Fruit fly (Drosophila melanogaster) whole organism, prepupa: ENCODE data around the gene CG17118.

Source experiments
- Blimp-1 ChIP-seq: fragments of 200-800 bp; sonication (Bioruptor generic); optimal IDR thresholded peaks from 3 replicates; lab custom pipeline; 2017; ENCODE audit warnings: missing biosample characterization, missing genetic modification characterization, mild to moderate bottlenecking, moderate library complexity, missing genetic modification reagents
- CG10669 ChIP-seq: fragments of 200-800 bp; sonication (Bioruptor generic); optimal IDR thresholded peaks from 3 replicates; lab custom pipeline; 2018; ENCODE audit warnings: missing biosample characterization, mild to moderate bottlenecking, missing genetic modification characterization, moderate library complexity
- CG11294 ChIP-seq: fragments of 200-800 bp; sonication (Bioruptor generic); IDR thresholded peaks from 2 replicates; pipeline ENCODE4 v1.3.6; 2022; ENCODE audit warnings: missing biosample characterization, missing genetic modification characterization
- CG11762 ChIP-seq: fragments of 200-800 bp; sonication (Bioruptor generic); optimal IDR thresholded peaks from 3 replicates; lab custom pipeline; 2016; ENCODE audit warnings: missing biosample characterization, missing genetic modification characterization; ENCODE audit not compliant: insufficient read depth
- CG15336 ChIP-seq: fragments of 200-800 bp; sonication (Bioruptor generic); IDR thresholded peaks from 2 replicates; pipeline ENCODE4 v1.3.6; 2022; ENCODE audit warnings: missing biosample characterization, missing genetic modification characterization
- CG16779 ChIP-seq: fragments of 200-800 bp; sonication (Bioruptor generic); optimal IDR thresholded peaks from 3 replicates; lab custom pipeline; 2017; ENCODE audit warnings: missing biosample characterization, mild to moderate bottlenecking, missing genetic modification characterization
- CG3032 ChIP-seq: fragments of 200-800 bp; optimal IDR thresholded peaks from 2 replicates; lab custom pipeline; 2019; ENCODE audit warnings: missing biosample characterization, mild to moderate bottlenecking, missing genetic modification characterization, moderate library complexity
- CG31627 ChIP-seq: fragments of 200-800 bp; sonication (Bioruptor generic); optimal IDR thresholded peaks from 3 replicates; lab custom pipeline; 2016; ENCODE audit warnings: missing biosample characterization, missing genetic modification characterization
- CG3919 ChIP-seq: fragments of 200-800 bp; sonication (Bioruptor generic); optimal IDR thresholded peaks from 3 replicates; lab custom pipeline; 2016; ENCODE audit warnings: missing biosample characterization, missing genetic modification characterization
- CG4318 ChIP-seq: fragments of 200-800 bp; sonication (Bioruptor generic); optimal IDR thresholded peaks from 3 replicates; lab custom pipeline; 2017; ENCODE audit warnings: missing biosample characterization, mild to moderate bottlenecking, missing genetic modification characterization
- CG6163 ChIP-seq: fragments of 200-800 bp; sonication (Bioruptor generic); IDR thresholded peaks from 3 replicates; pipeline ENCODE4 v1.3.6; 2022; ENCODE audit warnings: missing biosample characterization, missing genetic modification characterization
- CG6808 ChIP-seq: fragments of 200-800 bp; sonication (Bioruptor generic); optimal IDR thresholded peaks from 3 replicates; lab custom pipeline; 2017; ENCODE audit warnings: missing biosample characterization, missing genetic modification characterization, mild to moderate bottlenecking, moderate library complexity, missing genetic modification reagents
- CG7368 ChIP-seq: fragments of 200-800 bp; sonication (Bioruptor generic); optimal IDR thresholded peaks from 3 replicates; lab custom pipeline; 2016; ENCODE audit warnings: missing biosample characterization, missing genetic modification characterization
- CG8119 ChIP-seq: fragments of 200-800 bp; sonication (Bioruptor generic); IDR thresholded peaks from 3 replicates; pipeline ENCODE4 v1.3.6; 2022; ENCODE audit warnings: missing biosample characterization, missing genetic modification characterization
- CG8319 ChIP-seq: fragments of 200-800 bp; sonication (Bioruptor generic); optimal IDR thresholded peaks from 3 replicates; lab custom pipeline; 2016; ENCODE audit warnings: missing biosample characterization, missing genetic modification characterization
- Eip93F ChIP-seq: fragments of 200-800 bp; sonication (Bioruptor generic); optimal IDR thresholded peaks from 2 replicates; lab custom pipeline; 2016; ENCODE audit warnings: missing biosample characterization, mild to moderate bottlenecking, missing genetic modification characterization
- Ets21C ChIP-seq: fragments of 200-800 bp; sonication (Bioruptor generic); optimal IDR thresholded peaks from 3 replicates; lab custom pipeline; 2016; ENCODE audit warnings: missing biosample characterization, missing genetic modification characterization
- Ets96B ChIP-seq: fragments of 200-800 bp; optimal IDR thresholded peaks from 2 replicates; lab custom pipeline; 2019; ENCODE audit warnings: missing biosample characterization, mild to moderate bottlenecking, missing genetic modification characterization, moderate library complexity
- Gug ChIP-seq: fragments of 200-800 bp; sonication (Bioruptor generic); IDR thresholded peaks from 2 replicates; pipeline ENCODE4 v1.3.6; 2022; ENCODE audit warnings: missing biosample characterization, missing genetic modification characterization
- Hr38 ChIP-seq: sonication (Bioruptor generic); optimal IDR thresholded peaks from 2 replicates; lab custom pipeline; 2016; ENCODE audit warnings: missing biosample characterization, missing genetic modification characterization
- Hr39 ChIP-seq: fragments of 200-800 bp; sonication (Bioruptor generic); optimal IDR thresholded peaks from 2 replicates; lab custom pipeline; 2016; ENCODE audit warnings: missing biosample characterization, missing genetic modification characterization
- Hr4 ChIP-seq: fragments of 200-800 bp; sonication (Bioruptor generic); optimal IDR thresholded peaks from 3 replicates; lab custom pipeline; 2016; ENCODE audit warnings: missing biosample characterization, missing genetic modification characterization
- Lpt ChIP-seq: fragments of 200-800 bp; sonication (Bioruptor generic); optimal IDR thresholded peaks from 3 replicates; lab custom pipeline; 2016; ENCODE audit warnings: missing biosample characterization, missing genetic modification characterization
- Met ChIP-seq: fragments of 200-800 bp; sonication (Bioruptor generic); optimal IDR thresholded peaks from 3 replicates; lab custom pipeline; 2016; ENCODE audit warnings: missing biosample characterization, missing genetic modification characterization
- OdsH ChIP-seq: fragments of 200-800 bp; sonication (Bioruptor generic); optimal IDR thresholded peaks from 3 replicates; lab custom pipeline; 2016; ENCODE audit warnings: missing biosample characterization, missing genetic modification characterization
- Smox ChIP-seq: fragments of 200-800 bp; sonication (Bioruptor generic); optimal IDR thresholded peaks from 3 replicates; lab custom pipeline; 2016; ENCODE audit warnings: missing biosample characterization, missing genetic modification characterization
- Sox14 ChIP-seq: fragments of 200-800 bp; sonication (Bioruptor generic); optimal IDR thresholded peaks from 3 replicates; lab custom pipeline; 2016; ENCODE audit warnings: missing biosample characterization, missing genetic modification characterization
- achi ChIP-seq: fragments of 200-800 bp; sonication (Bioruptor generic); optimal IDR thresholded peaks from 3 replicates; lab custom pipeline; 2016; ENCODE audit warnings: missing biosample characterization, missing genetic modification characterization
- acj6 ChIP-seq: fragments of 200-800 bp; sonication (Bioruptor generic); optimal IDR thresholded peaks from 3 replicates; lab custom pipeline; 2016; ENCODE audit warnings: missing biosample characterization, missing genetic modification characterization
- cyc ChIP-seq: fragments of 200-800 bp; sonication (Bioruptor generic); optimal IDR thresholded peaks from 3 replicates; lab custom pipeline; 2016; ENCODE audit warnings: missing biosample characterization, missing genetic modification characterization
- dac ChIP-seq: fragments of 200-800 bp; sonication (Bioruptor generic); optimal IDR thresholded peaks from 2 replicates; lab custom pipeline; 2017; ENCODE audit warnings: missing biosample characterization, mild to moderate bottlenecking, missing genetic modification characterization
- dsx ChIP-seq: fragments of 200-800 bp; optimal IDR thresholded peaks from 3 replicates; lab custom pipeline; 2019; ENCODE audit warnings: missing biosample characterization, mild to moderate bottlenecking, missing genetic modification characterization, moderate library complexity; ENCODE audit not compliant: poor library complexity, severe bottlenecking
- eg ChIP-seq: fragments of 200-800 bp; sonication (Bioruptor generic); IDR thresholded peaks from 3 replicates; pipeline ENCODE4 v1.3.6; 2022; ENCODE audit warnings: missing biosample characterization, missing genetic modification characterization
- fd59A ChIP-seq: fragments of 200-800 bp; sonication (Bioruptor generic); optimal IDR thresholded peaks from 2 replicates; lab custom pipeline; 2017; ENCODE audit warnings: missing biosample characterization, mild to moderate bottlenecking, missing genetic modification characterization, missing genetic modification reagents
- fd85E ChIP-seq: fragments of 200-800 bp; sonication (Bioruptor generic); optimal IDR thresholded peaks from 3 replicates; lab custom pipeline; 2016; ENCODE audit warnings: missing biosample characterization, missing genetic modification characterization
- fkh ChIP-seq: fragments of 200-800 bp; sonication (Bioruptor generic); optimal IDR thresholded peaks from 3 replicates; lab custom pipeline; 2017; ENCODE audit warnings: missing biosample characterization, mild to moderate bottlenecking, missing genetic modification characterization, moderate library complexity
- net ChIP-seq: fragments of 200-800 bp; sonication (Bioruptor generic); optimal IDR thresholded peaks from 3 replicates; lab custom pipeline; 2016; ENCODE audit warnings: missing biosample characterization, missing genetic modification characterization
- pdm3 ChIP-seq: fragments of 200-800 bp; sonication (Bioruptor generic); optimal IDR thresholded peaks from 3 replicates; lab custom pipeline; 2016; ENCODE audit warnings: missing biosample characterization, missing genetic modification characterization
- salr ChIP-seq, 2 experiments: fragments of 200-800 bp; sonication (Bioruptor generic); optimal IDR thresholded peaks; 3 replicates each; lab custom pipeline; 2016 to 2018; ENCODE audit warnings: missing biosample characterization in 2 of 2, missing genetic modification characterization in 2 of 2, mild to moderate bottlenecking in 1 of 2
- spab ChIP-seq: fragments of 200-800 bp; sonication (Bioruptor generic); optimal IDR thresholded peaks from 2 replicates; lab custom pipeline; 2017; ENCODE audit warnings: missing biosample characterization, mild to moderate bottlenecking, missing genetic modification characterization, missing genetic modification reagents
- svp ChIP-seq: fragments of 200-800 bp; sonication (Bioruptor generic); peaks from one replicate; lab custom pipeline; 2016; ENCODE audit warnings: missing biosample characterization, missing genetic modification characterization
- topi ChIP-seq: fragments of 200-800 bp; sonication (Bioruptor generic); optimal IDR thresholded peaks from 3 replicates; lab custom pipeline; 2016; ENCODE audit warnings: missing biosample characterization, missing genetic modification characterization
- vri ChIP-seq: fragments of 200-800 bp; sonication (Bioruptor generic); optimal IDR thresholded peaks from 3 replicates; lab custom pipeline; 2016; ENCODE audit warnings: missing biosample characterization, mild to moderate bottlenecking, missing genetic modification characterization

Gene CG17118

DNA sequence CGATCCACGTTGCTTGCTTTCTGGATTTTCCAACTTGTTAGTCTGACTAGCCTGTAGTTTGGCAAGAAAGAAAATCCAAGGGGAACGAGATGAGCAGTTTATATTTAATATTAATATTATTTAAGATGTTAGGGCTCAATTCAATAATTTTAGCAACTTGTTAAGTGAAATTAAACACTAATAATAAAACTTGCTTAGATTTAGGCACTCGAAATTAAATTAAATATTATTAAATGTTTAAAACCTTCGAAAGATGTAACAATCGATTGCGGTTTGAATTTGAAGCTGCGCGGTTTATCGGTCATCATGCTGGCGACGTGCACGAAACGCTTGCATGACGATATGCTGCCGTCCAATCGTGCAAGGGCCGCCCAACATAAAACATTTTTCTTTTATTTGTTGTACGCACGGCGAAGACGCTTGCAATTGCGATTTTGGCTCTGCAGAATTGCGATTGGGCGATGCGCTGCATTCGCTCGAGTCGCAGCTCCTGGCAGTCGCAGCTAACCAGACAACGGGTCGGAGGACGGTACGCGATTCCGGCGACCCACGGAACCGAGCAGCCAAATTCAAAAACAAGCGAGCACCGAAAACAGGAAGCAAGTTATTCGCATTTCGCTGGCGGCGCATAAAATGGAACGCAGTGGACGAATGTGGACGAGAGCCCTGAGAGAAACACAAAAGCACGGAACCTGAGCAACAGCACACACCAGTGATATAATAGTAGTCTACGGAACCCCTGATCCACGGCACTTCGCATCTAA is 7.1 kb downstream of the CG17118 start, which contains the start of the genes Vha16-5 and CG12299 (continued):
- TF ChIP-seq Eip93F (GFP tag; lab: Kevin White, UChicago) (no peak), Ets96B (tag; lab: Kevin White, UChicago) (no peak), fd59A (no peak), topi (GFP tag; lab: Kevin White, UChicago) (no peak), CG16779 (tag; lab: Kevin White, UChicago) (no peak), fkh (GFP tag; lab: Kevin White, UChicago) (peak; percentile 77), CG3919 (GFP tag; lab: Kevin White, UChicago) (peak; percentile 86), Hr4 (GFP tag; lab: Kevin White, UChicago) (peak; percentile 78)

DNA sequence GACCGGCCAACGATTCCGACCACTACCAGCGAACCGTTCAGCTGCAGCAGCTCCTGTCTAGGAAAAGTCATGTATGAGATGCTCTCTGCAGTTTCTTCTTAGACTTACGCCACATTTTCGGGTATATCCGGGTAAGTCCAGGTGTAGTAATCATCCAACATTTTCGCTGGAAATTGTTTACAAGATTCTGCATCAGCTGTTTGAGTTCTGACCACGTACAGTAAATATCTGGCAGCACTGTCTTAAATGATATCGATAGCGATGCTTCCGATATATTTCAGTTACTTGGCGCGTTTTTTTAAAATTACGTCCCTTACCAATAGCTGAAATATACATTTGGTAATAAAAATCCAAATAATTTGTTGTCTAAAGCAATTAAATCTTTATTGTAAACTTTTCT is 13.7 kb downstream of the CG17118 start, which contains the start of gene CG6729:
Gene CG6729 (minus strand): TSS at position 222 of the 400 bp plus-strand sequence.
- TF ChIP-seq Ets21C (no peak), CG16779 (tag; lab: Kevin White, UChicago) (no peak), pdm3 (GFP tag; lab: Kevin White, UChicago) (no peak), CG15336 (GFP tag; lab: Robert Waterston, UW) (no peak), CG11294 (GFP tag; lab: Robert Waterston, UW) (no peak), Hr38 (GFP tag; lab: Kevin White, UChicago) (no peak), CG8119 (GFP tag; lab: Robert Waterston, UW) (no peak), dac (GFP tag; lab: Kevin White, UChicago) (no peak), CG4318 (GFP tag; lab: Kevin White, UChicago) (no peak), CG6163 (GFP tag; lab: Robert Waterston, UW) (no peak), Met (GFP tag; lab: Kevin White, UChicago) (no peak), net (GFP tag; lab: Kevin White, UChicago) (no peak), fd85E (GFP tag; lab: Kevin White, UChicago) (no peak), Hr39 (GFP tag; lab: Kevin White, UChicago) (no peak), Smox (GFP tag; lab: Kevin White, UChicago) (no peak), CG3032 (tag; lab: Kevin White, UChicago) (no peak), OdsH (GFP tag; lab: Kevin White, UChicago) (no peak)

DNA sequence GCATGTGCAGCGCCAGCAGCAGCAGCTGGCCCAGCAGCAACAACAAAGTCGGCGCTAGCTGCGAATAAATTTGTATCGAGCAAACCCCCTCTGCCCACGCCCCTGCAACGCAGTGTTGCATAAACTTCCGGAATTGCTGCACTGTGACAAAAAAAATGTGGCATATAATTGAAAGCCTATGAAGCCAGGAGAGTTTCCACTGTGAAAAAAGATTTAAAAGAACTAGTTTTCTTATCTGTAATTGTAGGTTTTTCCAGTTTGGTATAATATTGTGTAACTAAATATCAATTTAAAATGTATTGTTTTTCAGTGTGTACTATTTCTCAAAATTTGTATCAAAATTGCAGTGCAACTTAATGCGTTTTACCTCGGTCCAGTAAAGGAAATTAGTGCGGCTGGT is 18.2 kb downstream of the CG17118 start:
- TF ChIP-seq CG31627 (peak; percentile 7), CG6808 (no peak), CG3032 (tag; lab: Kevin White, UChicago) (no peak), CG11762 (GFP tag; lab: Kevin White, UChicago) (peak; percentile 22), CG7368 (GFP tag; lab: Kevin White, UChicago) (no peak), fkh (GFP tag; lab: Kevin White, UChicago) (no peak), Gug (GFP tag; lab: Robert Waterston, UW) (peak; percentile 39), CG6163 (GFP tag; lab: Robert Waterston, UW) (peak; percentile 65; the same call in 1 of the 3 replicates), dsx (no peak), svp (peak; percentile 66), CG16779 (tag; lab: Kevin White, UChicago) (no peak), eg (GFP tag; lab: Robert Waterston, UW) (peak; percentile 80), CG11294 (GFP tag; lab: Robert Waterston, UW) (0 out of 2 replicates have a peak, but pooled peaks have one; percentile 9), CG8119 (GFP tag; lab: Robert Waterston, UW) (peak; percentile 60; the same call in 2 of the 3 replicates), Ets21C (no peak), Hr39 (GFP tag; lab: Kevin White, UChicago) (peak; percentile 10), salr (GFP tag; optimal IDR thresholded peaks at IDR 0.05; lab: Kevin White, UChicago) (peak in 1 of 2 experiments; percentile 39), fd85E (GFP tag; lab: Kevin White, UChicago) (no peak), Sox14 (GFP tag; lab: Kevin White, UChicago) (no peak), CG3919 (GFP tag; lab: Kevin White, UChicago) (peak; percentile 48), Blimp-1 (no peak), CG8319 (no peak), vri (GFP tag; lab: Kevin White, UChicago) (no peak), cyc (GFP tag; lab: Kevin White, UChicago) (peak; percentile 21), CG10669 (GFP tag; lab: Kevin White, UChicago) (no peak), achi (GFP tag; lab: Kevin White, UChicago) (no peak), acj6 (GFP tag; lab: Kevin White, UChicago) (peak; percentile 41), Lpt (peak; percentile 35), spab (GFP tag; lab: Kevin White, UChicago) (no peak), Smox (GFP tag; lab: Kevin White, UChicago) (no peak), Ets96B (tag; lab: Kevin White, UChicago) (no peak), CG15336 (GFP tag; lab: Robert Waterston, UW) (peak; percentile 76), topi (GFP tag; lab: Kevin White, UChicago) (no peak), fd59A (no peak), Hr4 (GFP tag; lab: Kevin White, UChicago) (peak; percentile 76)
